Worm (Caenorhabditis elegans) whole organism, young adult: ENCODE data around the gene F35C5.1.
A peak's percentile ranks its signal among the peaks of the same experiment; 100 is the strongest.

ENCODE experiments used
- B0019.2 ChIP-seq: fragments of 200-800 bp; sonication (Bioruptor generic); conservative IDR thresholded peaks from 2 replicates; pipeline ENCODE4 v1.3.6; 2022; ENCODE audit warnings: missing genetic modification reagents, missing genetic modification characterization, missing compliant biosample characterization
- B0035.1 ChIP-seq: sonication (generic microtip); optimal IDR thresholded peaks from 2 replicates; lab custom pipeline; 2016; ENCODE audit warnings: missing genetic modification characterization, mild to moderate bottlenecking, missing compliant biosample characterization, missing genotype, missing genetic modification reagents
- B0336.3 ChIP-seq: fragments of 200-800 bp; sonication (Bioruptor generic); IDR thresholded peaks from 2 replicates; pipeline ENCODE4 v1.3.6; 2022; ENCODE audit warnings: missing genetic modification characterization, missing compliant biosample characterization
- D2030.7 ChIP-seq: fragments of 200-800 bp; sonication (Bioruptor generic); IDR thresholded peaks from 2 replicates; pipeline ENCODE4 v1.3.6; 2022; ENCODE audit warnings: missing genetic modification reagents, missing genetic modification characterization, missing compliant biosample characterization
- F23B12.7 ChIP-seq: sonication (generic microtip); optimal IDR thresholded peaks from 2 replicates; lab custom pipeline; 2017; ENCODE audit warnings: missing genetic modification characterization, mild to moderate bottlenecking, missing compliant biosample characterization, antibody characterized with exemption, moderate library complexity; ENCODE audit not compliant: insufficient read depth
- F33H1.4 ChIP-seq: fragments of 200-800 bp; sonication (Bioruptor generic); IDR thresholded peaks from 2 replicates; pipeline ENCODE4 v1.3.6; 2022; ENCODE audit warnings: missing genetic modification reagents, missing genetic modification characterization, missing compliant biosample characterization
- F39B2.1 ChIP-seq: fragments of 200-800 bp; sonication (Bioruptor generic); IDR thresholded peaks from 2 replicates; pipeline ENCODE4 v1.3.6; 2022; ENCODE audit warnings: missing genetic modification reagents, missing genetic modification characterization, missing compliant biosample characterization
- F49E8.2 ChIP-seq: sonication (generic microtip); optimal IDR thresholded peaks from 3 replicates; lab custom pipeline; 2017; ENCODE audit warnings: missing genetic modification characterization, mild to moderate bottlenecking, missing compliant biosample characterization, antibody characterized with exemption, moderate library complexity; ENCODE audit not compliant: insufficient read depth
- F57A8.1 ChIP-seq: fragments of 200-800 bp; sonication (Bioruptor generic); optimal IDR thresholded peaks from 2 replicates; lab custom pipeline; 2018; ENCODE audit warnings: mild to moderate bottlenecking, missing genetic modification characterization, moderate library complexity, missing compliant biosample characterization
- K11D2.4 ChIP-seq: fragments of 200-800 bp; sonication (Bioruptor generic); IDR thresholded peaks from 2 replicates; pipeline ENCODE4 v1.3.6; 2022; ENCODE audit warnings: missing genetic modification reagents, missing genetic modification characterization, missing compliant biosample characterization
- Y56A3A.18 ChIP-seq: fragments of 200-800 bp; sonication (Bioruptor generic); IDR thresholded peaks from 2 replicates; pipeline ENCODE4 v1.3.6; 2022; ENCODE audit warnings: missing genetic modification reagents, missing genetic modification characterization, missing compliant biosample characterization
- Y79H2A.3 ChIP-seq: fragments of 200-800 bp; sonication (Bioruptor generic); conservative IDR thresholded peaks from 2 replicates; pipeline ENCODE4 v1.3.6; 2022; ENCODE audit warnings: missing genetic modification reagents, missing genetic modification characterization, missing compliant biosample characterization
- Y95B8A.8 ChIP-seq: fragments of 200-800 bp; sonication (Bioruptor generic); IDR thresholded peaks from 2 replicates; pipeline ENCODE4 v1.3.6; 2022; ENCODE audit warnings: missing genetic modification reagents, missing genetic modification characterization, missing compliant biosample characterization
- aptf-2 ChIP-seq: fragments of 200-800 bp; sonication (Bioruptor generic); conservative IDR thresholded peaks from 2 replicates; pipeline ENCODE4 v1.3.6; 2022; ENCODE audit warnings: missing genetic modification reagents, missing genetic modification characterization, missing compliant biosample characterization
- attf-3 ChIP-seq: fragments of 200-800 bp; sonication (Bioruptor generic); conservative IDR thresholded peaks from 2 replicates; pipeline ENCODE4 v1.3.6; 2022; ENCODE audit warnings: missing genetic modification reagents, missing genetic modification characterization, missing compliant biosample characterization
- cebp-1 ChIP-seq, 2 experiments: fragments of 200-800 bp in 1 of 2; sonication (Bioruptor generic) in 1 of 2; sonication (generic microtip) in 1 of 2; IDR thresholded peaks in 1 of 2; optimal IDR thresholded peaks in 1 of 2; 2 replicates each; pipeline versions ENCODE4 v1.3.6 to Lab custom; 2017 to 2022; ENCODE audit warnings: missing compliant biosample characterization in 2 of 2, missing genetic modification characterization in 2 of 2, mild to moderate bottlenecking in 1 of 2, missing genetic modification reagents in 1 of 2, moderate library complexity in 1 of 2
- cebp-2 ChIP-seq: fragments of 200-800 bp; sonication (Bioruptor generic); IDR thresholded peaks from 2 replicates; pipeline ENCODE4 v1.3.6; 2022; ENCODE audit warnings: missing genetic modification characterization, missing compliant biosample characterization
- ceh-40 ChIP-seq: fragments of 200-800 bp; sonication (Bioruptor generic); IDR thresholded peaks from 2 replicates; pipeline ENCODE4 v1.3.6; 2022; ENCODE audit warnings: missing genetic modification characterization, missing compliant biosample characterization
- ceh-58 ChIP-seq: fragments of 200-800 bp; sonication (Bioruptor generic); IDR thresholded peaks from 2 replicates; pipeline ENCODE4 v1.3.6; 2022; ENCODE audit warnings: missing genetic modification characterization, missing compliant biosample characterization
- ceh-79 ChIP-seq: sonication (generic microtip); optimal IDR thresholded peaks from 2 replicates; lab custom pipeline; 2017; ENCODE audit warnings: mild to moderate bottlenecking, missing genetic modification characterization, missing compliant biosample characterization
- dox-1 ChIP-seq: fragments of 200-800 bp; sonication (Bioruptor generic); IDR thresholded peaks from 2 replicates; pipeline ENCODE4 v1.3.6; 2022; ENCODE audit warnings: missing genetic modification reagents, missing genetic modification characterization, missing compliant biosample characterization
- dpl-1 ChIP-seq: fragments of 150-350 bp; optimal IDR thresholded peaks from 2 replicates; lab custom pipeline; 2014; ENCODE audit warnings: missing biosample characterization, missing genetic modification reagents, missing genetic modification characterization
- efl-1 ChIP-seq: fragments of 150-350 bp; optimal IDR thresholded peaks from 2 replicates; lab custom pipeline; 2014; ENCODE audit warnings: missing biosample characterization, missing genetic modification reagents, missing genetic modification characterization
- ets-4 ChIP-seq: fragments of 200-800 bp; sonication (Bioruptor generic); optimal IDR thresholded peaks from 2 replicates; lab custom pipeline; 2018; ENCODE audit warnings: mild to moderate bottlenecking, missing genetic modification characterization, missing compliant biosample characterization
- fkh-3 ChIP-seq: sonication (generic microtip); optimal IDR thresholded peaks from 2 replicates; lab custom pipeline; 2016; ENCODE audit warnings: mild to moderate bottlenecking, missing genetic modification characterization, missing compliant biosample characterization
- madf-6 ChIP-seq: fragments of 200-800 bp; sonication (Bioruptor generic); IDR thresholded peaks from 2 replicates; pipeline ENCODE4 v1.3.6; 2022; ENCODE audit warnings: missing genetic modification reagents, missing genetic modification characterization, missing compliant biosample characterization
- madf-8 ChIP-seq: fragments of 200-800 bp; sonication (Bioruptor generic); conservative IDR thresholded peaks from 2 replicates; pipeline ENCODE4 v1.3.6; 2022; ENCODE audit warnings: missing genetic modification reagents, missing genetic modification characterization, missing compliant biosample characterization
- mcd-1 ChIP-seq: fragments of 200-800 bp; sonication (Bioruptor generic); IDR thresholded peaks from 2 replicates; pipeline ENCODE4 v1.3.6; 2022; ENCODE audit warnings: missing genetic modification reagents, missing genetic modification characterization, missing compliant biosample characterization
- mes-4 ChIP-seq: sonication (generic microtip); optimal IDR thresholded peaks from 2 replicates; lab custom pipeline; 2016; ENCODE audit warnings: missing genotype, missing genetic modification characterization, missing compliant biosample characterization
- nhr-120 ChIP-seq: fragments of 200-800 bp; sonication (Bioruptor generic); IDR thresholded peaks from 2 replicates; pipeline ENCODE4 v1.3.6; 2022; ENCODE audit warnings: missing genetic modification characterization, missing compliant biosample characterization
- nhr-179 ChIP-seq: sonication (generic microtip); optimal IDR thresholded peaks from 2 replicates; lab custom pipeline; 2016; ENCODE audit warnings: mild to moderate bottlenecking, missing genetic modification characterization, missing compliant biosample characterization
- pbrm-1 ChIP-seq: fragments of 200-800 bp; sonication (Bioruptor generic); IDR thresholded peaks from 2 replicates; pipeline ENCODE4 v1.3.6; 2022; ENCODE audit warnings: missing genetic modification reagents, missing genetic modification characterization, missing compliant biosample characterization
- rec-8 ChIP-seq, 2 experiments: sonication (generic microtip); optimal IDR thresholded peaks; 2 replicates each; lab custom pipeline; 2016; ENCODE audit warnings: mild to moderate bottlenecking in 2 of 2, missing genetic modification characterization in 2 of 2, missing genetic modification reagents in 2 of 2, missing genotype in 2 of 2, missing biosample characterization in 1 of 2, missing compliant biosample characterization in 1 of 2, moderate library complexity in 1 of 2
- sdz-38 ChIP-seq: sonication (generic microtip); optimal IDR thresholded peaks from 2 replicates; lab custom pipeline; 2016; ENCODE audit warnings: missing genotype, missing genetic modification characterization, missing compliant biosample characterization
- snpc-1.1 ChIP-seq: sonication (generic microtip); optimal IDR thresholded peaks from 2 replicates; lab custom pipeline; 2017; ENCODE audit warnings: missing genetic modification characterization, mild to moderate bottlenecking, missing compliant biosample characterization, antibody characterized with exemption, moderate library complexity, missing genotype, missing genetic modification reagents; ENCODE audit not compliant: insufficient read depth
- snpc-4 ChIP-seq, 5 experiments: fragments of 150-350 bp in 1 of 5; sonication (generic microtip) in 4 of 5; optimal IDR thresholded peaks; 2 replicates each; lab custom pipeline; 2014 to 2018; ENCODE audit warnings: missing genetic modification characterization in 5 of 5, missing biosample characterization in 3 of 5, antibody characterized with exemption in 2 of 5, mild to moderate bottlenecking in 2 of 5, missing compliant biosample characterization in 2 of 5, missing genotype in 2 of 5, moderate library complexity in 2 of 5, missing genetic modification reagents in 1 of 5
- sptf-2 ChIP-seq: fragments of 200-800 bp; sonication (Bioruptor generic); optimal IDR thresholded peaks from 2 replicates; lab custom pipeline; 2018; ENCODE audit warnings: mild to moderate bottlenecking, missing genetic modification characterization, missing compliant biosample characterization
- tlf-1 ChIP-seq: fragments of 200-800 bp; sonication (Bioruptor generic); optimal IDR thresholded peaks from 2 replicates; lab custom pipeline; 2018; ENCODE audit warnings: mild to moderate bottlenecking, missing genetic modification characterization, missing compliant biosample characterization
- unc-130 ChIP-seq: sonication (generic microtip); optimal IDR thresholded peaks from 2 replicates; lab custom pipeline; 2016; ENCODE audit warnings: missing genetic modification reagents, missing genetic modification characterization, missing compliant biosample characterization
- zfh-2 ChIP-seq: fragments of 200-800 bp; sonication (Bioruptor generic); conservative IDR thresholded peaks from 2 replicates; pipeline ENCODE4 v1.3.6; 2022; ENCODE audit warnings: missing genetic modification reagents, missing genetic modification characterization, missing compliant biosample characterization
- zim-3 ChIP-seq: sonication (generic microtip); optimal IDR thresholded peaks from 2 replicates; lab custom pipeline; 2017; ENCODE audit warnings: mild to moderate bottlenecking, missing genetic modification characterization, moderate library complexity, missing compliant biosample characterization
- ztf-18 ChIP-seq: sonication (generic microtip); optimal IDR thresholded peaks from 2 replicates; lab custom pipeline; 2016; ENCODE audit warnings: missing genotype, mild to moderate bottlenecking, missing genetic modification characterization, missing compliant biosample characterization
- ztf-22 ChIP-seq: fragments of 200-800 bp; sonication (Bioruptor generic); optimal IDR thresholded peaks from 2 replicates; lab custom pipeline; 2018; ENCODE audit warnings: mild to moderate bottlenecking, missing genetic modification characterization, moderate library complexity, missing compliant biosample characterization
- ztf-28 ChIP-seq: fragments of 200-800 bp; sonication (Bioruptor generic); IDR thresholded peaks from 2 replicates; pipeline ENCODE4 v1.3.6; 2022; ENCODE audit warnings: missing genetic modification reagents, missing genetic modification characterization, missing compliant biosample characterization
- ztf-3 ChIP-seq: fragments of 200-800 bp; sonication (Bioruptor generic); optimal IDR thresholded peaks from 2 replicates; lab custom pipeline; 2018; ENCODE audit warnings: mild to moderate bottlenecking, missing genetic modification characterization, missing compliant biosample characterization

Gene F35C5.1

DNA sequence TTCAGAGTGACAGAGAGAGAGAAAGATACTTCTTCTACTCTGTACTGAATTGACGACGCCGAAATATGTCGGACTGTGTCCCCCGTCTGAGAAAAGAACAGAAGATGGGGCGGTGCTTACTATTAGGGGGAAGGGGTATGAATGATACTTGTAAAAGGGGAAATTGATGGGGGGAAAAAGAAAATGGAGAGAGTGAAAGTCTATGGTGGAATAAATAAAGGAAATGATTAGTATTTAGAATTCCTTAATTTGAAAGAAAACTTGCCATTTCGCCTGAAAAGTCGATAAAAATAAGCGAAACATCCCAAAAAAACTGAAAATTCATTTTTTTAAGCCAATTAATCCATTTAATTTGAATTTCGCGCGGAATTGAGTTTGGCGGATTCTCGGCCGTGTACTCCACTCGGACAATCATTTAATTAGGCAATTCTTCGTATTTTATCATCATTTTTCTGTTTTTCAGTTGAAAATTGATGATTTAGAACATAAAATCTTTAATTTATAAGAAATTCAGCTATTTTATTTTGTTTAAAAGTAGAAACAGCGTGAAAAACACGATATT, 34.0 kb downstream of the F35C5.1 start, which contains the start of gene F35C5.12 (continued):
- no peak for TF ChIP-seq ets-4 (GFP tag; lab: Kevin White, UChicago)
- TF ChIP-seq nhr-120 (GFP tag; lab: Robert Waterston, UW) = no peak
- no peak for TF ChIP-seq nhr-179
- peak; percentile 61; the same call in 1 of the 2 replicates for TF ChIP-seq mcd-1 (GFP tag; lab: Robert Waterston, UW)
- TF ChIP-seq ceh-40 = no peak
- TF ChIP-seq F39B2.1 (GFP tag; lab: Robert Waterston, UW) = no peak
- TF ChIP-seq ceh-58 (GFP tag; lab: Robert Waterston, UW) = no peak
- no peak for TF ChIP-seq Y79H2A.3 (GFP tag; lab: Robert Waterston, UW)
- no peak for TF ChIP-seq F57A8.1 (GFP tag; lab: Kevin White, UChicago)
- peak; percentile 10 for TF ChIP-seq unc-130 (GFP tag; lab: Kevin White, UChicago)
- peak; percentile 65 for TF ChIP-seq efl-1 (GFP tag; lab: Kevin White, UChicago)
- no peak for TF ChIP-seq ztf-18 (tag; lab: Kevin White, UChicago)
- TF ChIP-seq zim-3 = no peak
- TF ChIP-seq ceh-79 = no peak
- no peak for TF ChIP-seq sdz-38 (tag; lab: Kevin White, UChicago)
- TF ChIP-seq tlf-1 (GFP tag; lab: Kevin White, UChicago) = no peak
- no peak for TF ChIP-seq sptf-2
- TF ChIP-seq ztf-3 = no peak
- peak; percentile 52 for TF ChIP-seq F33H1.4
- peak; percentile 70 for TF ChIP-seq dpl-1 (GFP tag; lab: Kevin White, UChicago)
- no peak for TF ChIP-seq zfh-2 (GFP tag; lab: Robert Waterston, UW)
- no peak for TF ChIP-seq rec-8 (tag; optimal IDR thresholded peaks at IDR 0.05; lab: Kevin White, UChicago)
- TF ChIP-seq Y56A3A.18 = no peak
- no peak for TF ChIP-seq ztf-22 (GFP tag; lab: Kevin White, UChicago)
- TF ChIP-seq Y95B8A.8 (GFP tag; lab: Robert Waterston, UW) = no peak
- no peak for TF ChIP-seq aptf-2 (GFP tag; lab: Robert Waterston, UW)
- peak; percentile 53 for TF ChIP-seq madf-6 (GFP tag; lab: Robert Waterston, UW)
- TF ChIP-seq, all 124 proteins: peak for 14

DNA sequence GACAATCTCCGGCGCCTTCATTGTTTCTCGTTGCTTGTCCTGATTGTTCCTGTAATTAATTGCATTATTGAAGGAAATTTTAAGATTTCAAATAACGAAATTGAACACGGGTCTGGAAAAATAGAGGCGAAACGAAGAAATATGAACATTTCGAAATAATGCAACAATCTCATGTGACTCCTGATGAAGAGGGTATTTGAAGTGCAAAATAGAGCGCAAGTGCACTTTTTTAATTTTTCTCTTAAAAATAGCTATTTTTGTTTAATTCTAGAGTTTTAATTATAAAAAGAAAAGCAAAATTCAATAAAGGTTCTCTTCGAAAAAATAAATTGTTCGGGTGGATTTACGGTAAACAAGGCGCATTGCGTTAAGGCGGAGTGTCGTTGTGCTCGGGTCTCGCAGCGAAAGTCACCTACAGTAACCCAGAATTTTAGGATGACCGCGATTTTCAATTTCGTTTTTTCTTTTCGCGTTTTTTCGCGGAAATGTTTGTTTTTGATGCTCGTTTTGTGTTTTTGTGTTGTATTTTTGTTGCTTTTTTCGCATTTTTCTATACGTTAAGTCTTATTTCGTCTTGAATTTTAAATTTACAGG, 38.5 kb downstream of the F35C5.1 start, which contains the start of the genes F58G1.2 and wago-4:
Gene F58G1.2 (minus strand): TSS at position 51 of the 594 bp plus-strand sequence.
Gene wago-4 (plus strand): TSS at position 592 of the 594 bp plus-strand sequence.
- TF ChIP-seq attf-3 (GFP tag; lab: Robert Waterston, UW) = peak; percentile 100
- peak; percentile 90 for TF ChIP-seq efl-1 (GFP tag; lab: Kevin White, UChicago)
- no peak for TF ChIP-seq mes-4 (tag; lab: Kevin White, UChicago)
- TF ChIP-seq B0336.3 (GFP tag; lab: Robert Waterston, UW) = no peak
- TF ChIP-seq snpc-1.1 (tag; lab: Kevin White, UChicago) = peak; percentile 73
- no peak for TF ChIP-seq pbrm-1 (GFP tag; lab: Robert Waterston, UW)
- TF ChIP-seq K11D2.4 (GFP tag; lab: Robert Waterston, UW) = no peak
- TF ChIP-seq B0035.1 (tag; lab: Kevin White, UChicago) = no peak
- TF ChIP-seq tlf-1 (GFP tag; lab: Kevin White, UChicago) = peak; percentile 43
- peak; percentile 83 for TF ChIP-seq madf-8 (GFP tag; lab: Robert Waterston, UW)
- TF ChIP-seq ztf-28 = 0 out of 2 replicates have a peak, but pooled peaks have one; percentile 70
- TF ChIP-seq Y95B8A.8 (GFP tag; lab: Robert Waterston, UW) = 0 out of 2 replicates have a peak, but pooled peaks have one; percentile 24
- no peak for TF ChIP-seq fkh-3 (tag; lab: Kevin White, UChicago)
- TF ChIP-seq Y79H2A.3 (GFP tag; lab: Robert Waterston, UW) = 0 out of 2 replicates have a peak, but pooled peaks have one; percentile 24
- no peak for TF ChIP-seq cebp-2 (GFP tag; lab: Robert Waterston, UW)
- no peak for TF ChIP-seq snpc-4 (GFP tag; optimal IDR thresholded peaks at IDR 0.05; lab: Kevin White, UChicago)
- peak in 3 of 4 experiments; percentile 26 to 50 (median 30) for TF ChIP-seq snpc-4 (tag; optimal IDR thresholded peaks at IDR 0.05; lab: Kevin White, UChicago)
- TF ChIP-seq dox-1 (GFP tag; lab: Robert Waterston, UW) = peak; percentile 82
- peak; percentile 86 for TF ChIP-seq D2030.7 (GFP tag; lab: Robert Waterston, UW)
- peak; percentile 88 for TF ChIP-seq F49E8.2
- TF ChIP-seq cebp-1 (GFP tag; IDR thresholded peaks at IDR 0.05; lab: Robert Waterston, UW) = no peak
- TF ChIP-seq cebp-1 (tag; optimal IDR thresholded peaks at IDR 0.05; lab: Kevin White, UChicago) = peak; percentile 51
- no peak; the same call in 1 of the 2 replicates for TF ChIP-seq B0019.2 (GFP tag; lab: Robert Waterston, UW)
- TF ChIP-seq F23B12.7 (tag; lab: Kevin White, UChicago) = peak; percentile 44
